Fruit fly (Drosophila melanogaster): ENCODE results near the gene Polr3C.

- TF ChIP-seq fd96Ca (GFP tag; IDR thresholded peaks at IDR 0.05), result no peak
- TF ChIP-seq CG8301 (tag; optimal IDR thresholded peaks at IDR 0.05), result no peak
- no peak for TF ChIP-seq CG10348 (GFP tag; IDR thresholded peaks at IDR 0.05)
- TF ChIP-seq CG12605 (GFP tag; IDR thresholded peaks at IDR 0.05), result no peak
- no peak for TF ChIP-seq Ets98B (GFP tag; IDR thresholded peaks at IDR 0.05)
- TF ChIP-seq gl (tag; optimal IDR thresholded peaks at IDR 0.05), result no peak
- TF ChIP-seq CG34367 (tag; optimal IDR thresholded peaks at IDR 0.05), result no peak
- no peak for TF ChIP-seq Pif1B (GFP tag; optimal IDR thresholded peaks at IDR 0.05)
- no peak for TF ChIP-seq CG17806 (tag; optimal IDR thresholded peaks at IDR 0.05)
- TF ChIP-seq EcR (GFP tag; optimal IDR thresholded peaks at IDR 0.05), result no peak
- TF ChIP-seq rn (GFP tag; IDR thresholded peaks at IDR 0.05), result no peak
Observed at dm6 chr3R:12459879-12460522, at the start of gene Polr3C, which contains the start of gene CG5961.

Measured in whole organism, pupa.